Worm (Caenorhabditis elegans) whole organism, young adult: ENCODE results near the gene chtb-3.

ENCODE experiments used
- B0035.1 ChIP-seq: sonication (generic microtip); optimal IDR thresholded peaks from 2 replicates; lab custom pipeline; 2016; ENCODE audit warnings: missing genetic modification characterization, mild to moderate bottlenecking, missing compliant biosample characterization, missing genotype, missing genetic modification reagents
- B0261.1 ChIP-seq: sonication (generic microtip); optimal IDR thresholded peaks from 2 replicates; lab custom pipeline; 2016; ENCODE audit warnings: mild to moderate bottlenecking, missing genetic modification characterization, moderate library complexity, missing compliant biosample characterization
- C06A6.2 ChIP-seq: fragments of 200-800 bp; sonication (Bioruptor generic); conservative IDR thresholded peaks from 2 replicates; pipeline ENCODE4 v1.3.6; 2022; ENCODE audit warnings: missing genetic modification characterization, missing compliant biosample characterization
- F10E7.11 ChIP-seq: sonication (generic microtip); optimal IDR thresholded peaks from 2 replicates; lab custom pipeline; 2017; ENCODE audit warnings: mild to moderate bottlenecking, missing genetic modification characterization, moderate library complexity, missing compliant biosample characterization
- F33H1.4 ChIP-seq: fragments of 200-800 bp; sonication (Bioruptor generic); IDR thresholded peaks from 2 replicates; pipeline ENCODE4 v1.3.6; 2022; ENCODE audit warnings: missing genetic modification reagents, missing genetic modification characterization, missing compliant biosample characterization
- F55B11.4 ChIP-seq: sonication (generic microtip); optimal IDR thresholded peaks from 2 replicates; lab custom pipeline; 2016; ENCODE audit warnings: missing compliant biosample characterization, missing genetic modification characterization, borderline replicate concordance; ENCODE audit not compliant: insufficient read depth
- K11D2.4 ChIP-seq: fragments of 200-800 bp; sonication (Bioruptor generic); IDR thresholded peaks from 2 replicates; pipeline ENCODE4 v1.3.6; 2022; ENCODE audit warnings: missing genetic modification reagents, missing genetic modification characterization, missing compliant biosample characterization
- Y56A3A.18 ChIP-seq: fragments of 200-800 bp; sonication (Bioruptor generic); IDR thresholded peaks from 2 replicates; pipeline ENCODE4 v1.3.6; 2022; ENCODE audit warnings: missing genetic modification reagents, missing genetic modification characterization, missing compliant biosample characterization
- Y95B8A.8 ChIP-seq: fragments of 200-800 bp; sonication (Bioruptor generic); IDR thresholded peaks from 2 replicates; pipeline ENCODE4 v1.3.6; 2022; ENCODE audit warnings: missing genetic modification reagents, missing genetic modification characterization, missing compliant biosample characterization
- akir-1 ChIP-seq: fragments of 200-800 bp; sonication (Bioruptor generic); optimal IDR thresholded peaks from 2 replicates; lab custom pipeline; 2018; ENCODE audit warnings: mild to moderate bottlenecking, missing genetic modification characterization, moderate library complexity, missing compliant biosample characterization
- ama-1 ChIP-seq, 3 experiments: fragments of 150-350 bp in 1 of 3; sonication (generic microtip) in 2 of 3; optimal IDR thresholded peaks; 2 replicates each; lab custom pipeline; 2014 to 2018; ENCODE audit warnings: missing biosample characterization in 2 of 3, missing genetic modification characterization in 2 of 3, missing genetic modification reagents in 2 of 3
- athp-1 ChIP-seq: sonication (generic microtip); optimal IDR thresholded peaks from 2 replicates; lab custom pipeline; 2017; ENCODE audit warnings: mild to moderate bottlenecking, missing genetic modification characterization, missing compliant biosample characterization
- attf-3 ChIP-seq: fragments of 200-800 bp; sonication (Bioruptor generic); conservative IDR thresholded peaks from 2 replicates; pipeline ENCODE4 v1.3.6; 2022; ENCODE audit warnings: missing genetic modification reagents, missing genetic modification characterization, missing compliant biosample characterization
- attf-5 ChIP-seq: fragments of 200-800 bp; sonication (Bioruptor generic); optimal IDR thresholded peaks from 2 replicates; lab custom pipeline; 2018; ENCODE audit warnings: mild to moderate bottlenecking, missing genetic modification characterization, missing compliant biosample characterization
- attf-6 ChIP-seq: fragments of 200-800 bp; sonication (Bioruptor generic); IDR thresholded peaks from 2 replicates; pipeline ENCODE4 v1.3.6; 2022; ENCODE audit warnings: missing genetic modification reagents, missing genetic modification characterization, missing compliant biosample characterization
- bed-2 ChIP-seq: fragments of 200-800 bp; sonication (Bioruptor generic); IDR thresholded peaks from 2 replicates; pipeline ENCODE4 v1.3.6; 2022; ENCODE audit warnings: missing genetic modification reagents, missing genetic modification characterization, missing compliant biosample characterization
- ceh-100 ChIP-seq: fragments of 200-800 bp; sonication (Bioruptor generic); IDR thresholded peaks from 2 replicates; pipeline ENCODE4 v1.3.6; 2022; ENCODE audit warnings: missing genetic modification reagents, missing genetic modification characterization, missing compliant biosample characterization
- ceh-79 ChIP-seq: sonication (generic microtip); optimal IDR thresholded peaks from 2 replicates; lab custom pipeline; 2017; ENCODE audit warnings: mild to moderate bottlenecking, missing genetic modification characterization, missing compliant biosample characterization
- ceh-91 ChIP-seq: fragments of 200-800 bp; sonication (Bioruptor generic); IDR thresholded peaks from 2 replicates; pipeline ENCODE4 v1.3.6; 2022; ENCODE audit warnings: missing genetic modification reagents, missing genetic modification characterization, missing compliant biosample characterization
- dpff-1 ChIP-seq: sonication (generic microtip); optimal IDR thresholded peaks from 2 replicates; lab custom pipeline; 2017; ENCODE audit warnings: mild to moderate bottlenecking, missing genetic modification characterization, missing compliant biosample characterization
- dpl-1 ChIP-seq: fragments of 150-350 bp; optimal IDR thresholded peaks from 2 replicates; lab custom pipeline; 2014; ENCODE audit warnings: missing biosample characterization, missing genetic modification reagents, missing genetic modification characterization
- him-1 ChIP-seq: sonication (generic microtip); optimal IDR thresholded peaks from 2 replicates; lab custom pipeline; 2016; ENCODE audit warnings: missing genotype, missing genetic modification reagents, missing genetic modification characterization, missing compliant biosample characterization
- hlh-12 ChIP-seq: sonication (generic microtip); optimal IDR thresholded peaks from 2 replicates; lab custom pipeline; 2016; ENCODE audit warnings: missing genetic modification characterization, missing compliant biosample characterization
- hlh-26 ChIP-seq: fragments of 200-800 bp; sonication (Bioruptor generic); conservative IDR thresholded peaks from 2 replicates; pipeline ENCODE4 v1.3.6; 2022; ENCODE audit warnings: missing genetic modification reagents, missing genetic modification characterization, missing compliant biosample characterization
- hmg-1.2 ChIP-seq: fragments of 200-800 bp; sonication (Bioruptor generic); IDR thresholded peaks from 2 replicates; pipeline ENCODE4 v1.3.6; 2022; ENCODE audit warnings: missing genetic modification reagents, missing genetic modification characterization, missing compliant biosample characterization
- hmg-20 ChIP-seq: fragments of 200-800 bp; sonication (Bioruptor generic); IDR thresholded peaks from 2 replicates; pipeline ENCODE4 v1.3.6; 2022; ENCODE audit warnings: missing genetic modification reagents, missing genetic modification characterization, missing compliant biosample characterization
- lag-1 ChIP-seq: fragments of 200-800 bp; sonication (Bioruptor generic); IDR thresholded peaks from 2 replicates; pipeline ENCODE4 v1.3.6; 2022; ENCODE audit warnings: missing genetic modification reagents, missing genetic modification characterization, missing compliant biosample characterization
- lin-26 ChIP-seq: fragments of 200-800 bp; sonication (Bioruptor generic); IDR thresholded peaks from 2 replicates; pipeline ENCODE4 v1.3.6; 2022; ENCODE audit warnings: missing genetic modification reagents, missing genetic modification characterization, missing compliant biosample characterization
- lin-40 ChIP-seq: sonication (generic microtip); optimal IDR thresholded peaks from 2 replicates; lab custom pipeline; 2016; ENCODE audit warnings: missing genetic modification characterization, mild to moderate bottlenecking, missing compliant biosample characterization, missing genotype, missing genetic modification reagents
- lin-54 ChIP-seq: fragments of 200-800 bp; sonication (Bioruptor generic); optimal IDR thresholded peaks from 2 replicates; lab custom pipeline; 2018; ENCODE audit warnings: mild to moderate bottlenecking, missing genetic modification characterization, missing compliant biosample characterization
- madf-8 ChIP-seq: fragments of 200-800 bp; sonication (Bioruptor generic); conservative IDR thresholded peaks from 2 replicates; pipeline ENCODE4 v1.3.6; 2022; ENCODE audit warnings: missing genetic modification reagents, missing genetic modification characterization, missing compliant biosample characterization
- mxl-1 ChIP-seq: sonication (generic microtip); optimal IDR thresholded peaks from 2 replicates; lab custom pipeline; 2016; ENCODE audit warnings: missing genetic modification characterization, missing compliant biosample characterization
- nfya-2 ChIP-seq: fragments of 200-800 bp; sonication (Bioruptor generic); IDR thresholded peaks from 2 replicates; pipeline ENCODE4 v1.3.6; 2022; ENCODE audit warnings: missing genetic modification reagents, missing genetic modification characterization, missing compliant biosample characterization
- nhr-179 ChIP-seq: sonication (generic microtip); optimal IDR thresholded peaks from 2 replicates; lab custom pipeline; 2016; ENCODE audit warnings: mild to moderate bottlenecking, missing genetic modification characterization, missing compliant biosample characterization
- nhr-80 ChIP-seq: sonication (generic microtip); optimal IDR thresholded peaks from 2 replicates; lab custom pipeline; 2016; ENCODE audit warnings: missing genetic modification characterization, missing compliant biosample characterization
- nhr-90 ChIP-seq: sonication (generic microtip); optimal IDR thresholded peaks from 2 replicates; lab custom pipeline; 2016; ENCODE audit warnings: missing genotype, mild to moderate bottlenecking, missing genetic modification characterization, missing compliant biosample characterization
- pbrm-1 ChIP-seq: fragments of 200-800 bp; sonication (Bioruptor generic); IDR thresholded peaks from 2 replicates; pipeline ENCODE4 v1.3.6; 2022; ENCODE audit warnings: missing genetic modification reagents, missing genetic modification characterization, missing compliant biosample characterization
- sdz-38 ChIP-seq: sonication (generic microtip); optimal IDR thresholded peaks from 2 replicates; lab custom pipeline; 2016; ENCODE audit warnings: missing genotype, missing genetic modification characterization, missing compliant biosample characterization
- unc-62 ChIP-seq: fragments of 150-350 bp; optimal IDR thresholded peaks from 2 replicates; lab custom pipeline; 2014; ENCODE audit warnings: missing biosample characterization, missing genetic modification reagents, missing genetic modification characterization
- xnd-1 ChIP-seq: sonication (generic microtip); optimal IDR thresholded peaks from 2 replicates; lab custom pipeline; 2016; ENCODE audit warnings: missing genotype, missing genetic modification reagents, missing genetic modification characterization, missing compliant biosample characterization
- zfh-2 ChIP-seq: fragments of 200-800 bp; sonication (Bioruptor generic); conservative IDR thresholded peaks from 2 replicates; pipeline ENCODE4 v1.3.6; 2022; ENCODE audit warnings: missing genetic modification reagents, missing genetic modification characterization, missing compliant biosample characterization
- zim-3 ChIP-seq: sonication (generic microtip); optimal IDR thresholded peaks from 2 replicates; lab custom pipeline; 2017; ENCODE audit warnings: mild to moderate bottlenecking, missing genetic modification characterization, moderate library complexity, missing compliant biosample characterization
- ztf-25 ChIP-seq: fragments of 200-800 bp; sonication (Bioruptor generic); IDR thresholded peaks from 2 replicates; pipeline ENCODE4 v1.3.6; 2022; ENCODE audit warnings: missing genetic modification reagents, missing genetic modification characterization, missing compliant biosample characterization
- ztf-26 ChIP-seq: sonication (generic microtip); optimal IDR thresholded peaks from 2 replicates; lab custom pipeline; 2017; ENCODE audit warnings: missing genetic modification characterization, missing compliant biosample characterization
- ztf-28 ChIP-seq: fragments of 200-800 bp; sonication (Bioruptor generic); IDR thresholded peaks from 2 replicates; pipeline ENCODE4 v1.3.6; 2022; ENCODE audit warnings: missing genetic modification reagents, missing genetic modification characterization, missing compliant biosample characterization

Gene chtb-3

ce11 chrX:6347013-6347412 is 27.6 kb upstream of the chtb-3 start, which contains the start of gene C03B1.9:
Gene C03B1.9, minus strand, starts transcription at chrX:6347113.
- TF ChIP-seq nhr-179 (tag; lab: Kevin White, UChicago) (no peak), lag-1 (GFP tag; lab: Robert Waterston, UW) (no peak), athp-1 (no peak), bed-2 (GFP tag; lab: Robert Waterston, UW) (no peak), lin-26 (GFP tag; lab: Robert Waterston, UW) (no peak), hmg-1.2 (GFP tag; lab: Robert Waterston, UW) (no peak), xnd-1 (tag; lab: Kevin White, UChicago) (no peak), C06A6.2 (GFP tag; lab: Robert Waterston, UW) (no peak), nhr-90 (no peak), nhr-80 (tag; lab: Kevin White, UChicago) (no peak), him-1 (tag; lab: Kevin White, UChicago) (no peak), hlh-26 (GFP tag; lab: Robert Waterston, UW) (no peak), F55B11.4 (tag; lab: Kevin White, UChicago) (no peak), hmg-20 (GFP tag; lab: Robert Waterston, UW) (no peak), zfh-2 (GFP tag; lab: Robert Waterston, UW) (no peak), Y56A3A.18 (GFP tag; lab: Robert Waterston, UW) (no peak), ztf-28 (GFP tag; lab: Robert Waterston, UW) (no peak), zim-3 (no peak), lin-40 (tag; lab: Kevin White, UChicago) (no peak)

- TF ChIP-seq attf-5 (GFP tag; lab: Kevin White, UChicago), result no peak
- TF ChIP-seq ceh-91 (GFP tag; lab: Robert Waterston, UW), result no peak
- TF ChIP-seq ceh-100 (GFP tag; lab: Robert Waterston, UW), result no peak
- no peak for TF ChIP-seq ztf-26
- no peak for TF ChIP-seq F10E7.11 (tag; lab: Kevin White, UChicago)
- no peak for TF ChIP-seq attf-3 (GFP tag; lab: Robert Waterston, UW)
- no peak for TF ChIP-seq akir-1
- TF ChIP-seq ama-1 (optimal IDR thresholded peaks at IDR 0.05; lab: Kevin White, UChicago), result no peak
- no peak for TF ChIP-seq ama-1 (GFP tag; optimal IDR thresholded peaks at IDR 0.05; lab: Kevin White, UChicago)
- no peak for TF ChIP-seq nfya-2 (GFP tag; lab: Robert Waterston, UW)
- no peak for TF ChIP-seq dpl-1
- TF ChIP-seq K11D2.4 (GFP tag; lab: Robert Waterston, UW), result no peak
- no peak for TF ChIP-seq ceh-79 (tag; lab: Kevin White, UChicago)
- no peak for TF ChIP-seq mxl-1
- no peak for TF ChIP-seq B0035.1 (tag; lab: Kevin White, UChicago)
- TF ChIP-seq pbrm-1 (GFP tag; lab: Robert Waterston, UW), result no peak
- TF ChIP-seq hmg-20 (GFP tag; lab: Robert Waterston, UW), result no peak
- no peak for TF ChIP-seq F33H1.4 (GFP tag; lab: Robert Waterston, UW)
- TF ChIP-seq lin-40 (tag; lab: Kevin White, UChicago), result no peak
These were observed 26.3 kb upstream of the chtb-3 start for ce11 chrX:6345785-6346184.

ce11 chrX:6341513-6341912 is 22.1 kb upstream of the chtb-3 start, which contains the start of gene C03B1.7:
Gene C03B1.7, plus strand, starts transcription at chrX:6341813.
- TF ChIP-seq dpff-1 (tag; lab: Kevin White, UChicago) (no peak), Y95B8A.8 (GFP tag; lab: Robert Waterston, UW) (no peak), unc-62 (GFP tag; lab: Kevin White, UChicago) (no peak), hlh-12 (tag; lab: Kevin White, UChicago) (no peak), ztf-25 (GFP tag; lab: Robert Waterston, UW) (no peak), lin-54 (no peak), attf-6 (GFP tag; lab: Robert Waterston, UW) (no peak), nfya-2 (GFP tag; lab: Robert Waterston, UW) (no peak), madf-8 (GFP tag; lab: Robert Waterston, UW) (no peak), sdz-38 (no peak), B0261.1 (tag; lab: Kevin White, UChicago) (no peak)
- TF ChIP-seq, all 124 proteins: peak for 0
